Worm (Caenorhabditis elegans) whole organism, L4 larva: Measurements from ENCODE around the gene nhr-46.

Experiments used
- F49E8.2 ChIP-seq: sonication (generic microtip); optimal IDR thresholded peaks from 2 replicates; lab custom pipeline; 2016; ENCODE audit warnings: missing compliant biosample characterization, mild to moderate bottlenecking, missing genetic modification characterization, borderline replicate concordance
- T20F7.1 ChIP-seq: fragments of 200-800 bp; sonication (Bioruptor generic); optimal IDR thresholded peaks from 2 replicates; lab custom pipeline; 2018; ENCODE audit warnings: mild to moderate bottlenecking, missing genetic modification characterization, missing compliant biosample characterization
- Y48G9A.11 ChIP-seq: fragments of 200-800 bp; sonication (Bioruptor generic); IDR thresholded peaks from 2 replicates; pipeline ENCODE4 v1.3.6; 2022; ENCODE audit warnings: missing genetic modification reagents, missing genetic modification characterization, missing compliant biosample characterization
- aha-1 ChIP-seq: fragments of 150-350 bp; peaks from one replicate; lab custom pipeline; 2014; ENCODE audit warnings: missing biosample characterization, missing genetic modification characterization
- ceh-20 ChIP-seq: fragments of 200-800 bp; sonication (Bioruptor generic); IDR thresholded peaks from 2 replicates; pipeline ENCODE4 v1.3.6; 2022; ENCODE audit warnings: missing genetic modification reagents, missing genetic modification characterization, missing compliant biosample characterization
- ceh-44 ChIP-seq: fragments of 200-800 bp; sonication (Bioruptor generic); IDR thresholded peaks from 2 replicates; pipeline ENCODE4 v1.3.6; 2022; ENCODE audit warnings: missing genetic modification reagents, missing genetic modification characterization, missing compliant biosample characterization
- daf-16 ChIP-seq, 3 experiments: sonication (generic microtip); optimal IDR thresholded peaks; 2 replicates each; lab custom pipeline; 2016 to 2017; ENCODE audit warnings: missing genetic modification characterization in 3 of 3, missing genetic modification reagents in 3 of 3, mild to moderate bottlenecking in 2 of 3, missing compliant biosample characterization in 2 of 3, missing biosample characterization in 1 of 3, moderate library complexity in 1 of 3
- dmd-6 ChIP-seq: fragments of 200-800 bp; sonication (Bioruptor generic); IDR thresholded peaks from 2 replicates; pipeline ENCODE4 v1.3.6; 2022; ENCODE audit warnings: missing genetic modification reagents, missing genetic modification characterization, missing compliant biosample characterization
- dmd-9 ChIP-seq: fragments of 200-800 bp; sonication (Bioruptor generic); IDR thresholded peaks from 2 replicates; pipeline ENCODE4 v1.3.6; 2022; ENCODE audit warnings: missing genetic modification reagents, missing genetic modification characterization, missing compliant biosample characterization
- dpl-1 ChIP-seq: fragments of 150-350 bp; optimal IDR thresholded peaks from 2 replicates; lab custom pipeline; 2014; ENCODE audit warnings: missing biosample characterization, missing genetic modification reagents, missing genetic modification characterization
- dve-1 ChIP-seq: sonication (generic microtip); optimal IDR thresholded peaks from 2 replicates; lab custom pipeline; 2017; ENCODE audit warnings: antibody characterized with exemption, mild to moderate bottlenecking, missing genetic modification characterization, missing compliant biosample characterization; ENCODE audit not compliant: insufficient read depth
- egl-27 ChIP-seq: sonication (generic microtip); optimal IDR thresholded peaks from 3 replicates; lab custom pipeline; 2017; ENCODE audit warnings: missing biosample characterization, missing genetic modification reagents, missing genetic modification characterization
- fkh-10 ChIP-seq: fragments of 150-350 bp; optimal IDR thresholded peaks from 2 replicates; lab custom pipeline; 2014; ENCODE audit warnings: missing biosample characterization, missing genetic modification reagents, missing genetic modification characterization
- hif-1 ChIP-seq, 2 experiments: sonication (generic microtip); optimal IDR thresholded peaks; 2 replicates each; lab custom pipeline; 2016 to 2017; ENCODE audit warnings: missing compliant biosample characterization in 2 of 2, missing genetic modification characterization in 2 of 2, missing genetic modification reagents in 2 of 2, missing genotype in 2 of 2, mild to moderate bottlenecking in 1 of 2
- hlh-11 ChIP-seq: fragments of 200-800 bp; sonication (Bioruptor generic); optimal IDR thresholded peaks from 2 replicates; lab custom pipeline; 2018; ENCODE audit warnings: mild to moderate bottlenecking, missing genetic modification characterization, missing compliant biosample characterization
- hlh-30 ChIP-seq: sonication (generic microtip); optimal IDR thresholded peaks from 2 replicates; lab custom pipeline; 2017; ENCODE audit warnings: antibody characterized with exemption, mild to moderate bottlenecking, missing genetic modification characterization, missing compliant biosample characterization; ENCODE audit not compliant: insufficient read depth
- hmg-1.1 ChIP-seq: fragments of 200-800 bp; sonication (Bioruptor generic); IDR thresholded peaks from 2 replicates; pipeline ENCODE4 v1.3.6; 2022; ENCODE audit warnings: missing genetic modification reagents, missing genetic modification characterization, missing compliant biosample characterization
- lin-1 ChIP-seq: fragments of 200-800 bp; sonication (Bioruptor generic); IDR thresholded peaks from 2 replicates; pipeline ENCODE4 v1.3.6; 2022; ENCODE audit warnings: missing genetic modification reagents, missing genetic modification characterization, missing compliant biosample characterization
- lin-39 ChIP-seq: fragments of 150-350 bp; optimal IDR thresholded peaks from 2 replicates; lab custom pipeline; 2014; ENCODE audit warnings: missing biosample characterization, missing genetic modification reagents, missing genetic modification characterization
- mdl-1 ChIP-seq, 2 experiments: fragments of 150-350 bp in 1 of 2; sonication (generic microtip) in 1 of 2; optimal IDR thresholded peaks; 2 replicates each; lab custom pipeline; 2014 to 2017; ENCODE audit warnings: missing biosample characterization in 2 of 2, missing genetic modification characterization in 2 of 2
- mdt-29 ChIP-seq: fragments of 200-800 bp; sonication (Bioruptor generic); IDR thresholded peaks from 2 replicates; pipeline ENCODE4 v1.3.6; 2022; ENCODE audit warnings: missing genetic modification reagents, missing genetic modification characterization, missing compliant biosample characterization
- mxl-2 ChIP-seq: fragments of 200-800 bp; sonication (Bioruptor generic); conservative IDR thresholded peaks from 2 replicates; pipeline ENCODE4 v1.3.6; 2022; ENCODE audit warnings: missing genetic modification reagents, missing genetic modification characterization, missing compliant biosample characterization
- nhr-102 ChIP-seq: sonication (generic microtip); optimal IDR thresholded peaks from 2 replicates; lab custom pipeline; 2016; ENCODE audit warnings: mild to moderate bottlenecking, missing genetic modification characterization, moderate library complexity, missing compliant biosample characterization
- nhr-25 ChIP-seq: sonication (generic microtip); optimal IDR thresholded peaks from 2 replicates; lab custom pipeline; 2017; ENCODE audit warnings: missing genetic modification characterization, mild to moderate bottlenecking, missing compliant biosample characterization, antibody characterized with exemption, moderate library complexity, borderline replicate concordance; ENCODE audit not compliant: insufficient read depth
- nhr-28 ChIP-seq: fragments of 150-350 bp; optimal IDR thresholded peaks from 2 replicates; lab custom pipeline; 2014; ENCODE audit warnings: missing biosample characterization, missing genetic modification characterization
- nhr-48 ChIP-seq: sonication (generic microtip); optimal IDR thresholded peaks from 2 replicates; lab custom pipeline; 2016; ENCODE audit warnings: mild to moderate bottlenecking, missing genetic modification characterization, missing compliant biosample characterization
- nhr-6 ChIP-seq: fragments of 150-350 bp; optimal IDR thresholded peaks from 2 replicates; lab custom pipeline; 2014; ENCODE audit warnings: missing biosample characterization, missing genetic modification characterization
- nhr-77 ChIP-seq: fragments of 150-350 bp; optimal IDR thresholded peaks from 2 replicates; lab custom pipeline; 2014; ENCODE audit warnings: missing biosample characterization, missing genetic modification characterization
- pha-4 ChIP-seq, 2 experiments: fragments of 150-350 bp in 1 of 2; fragments of 200-800 bp in 1 of 2; sonication (Bioruptor generic) in 1 of 2; IDR thresholded peaks in 1 of 2; optimal IDR thresholded peaks in 1 of 2; 2 replicates each; pipeline versions ENCODE4 v1.3.6 to Lab custom; 2014 to 2022; ENCODE audit warnings: missing genetic modification characterization in 2 of 2, missing genetic modification reagents in 2 of 2, missing biosample characterization in 1 of 2, missing compliant biosample characterization in 1 of 2
- php-3 ChIP-seq: fragments of 200-800 bp; sonication (Bioruptor generic); IDR thresholded peaks from 2 replicates; pipeline ENCODE4 v1.3.6; 2022; ENCODE audit warnings: missing genetic modification reagents, missing genetic modification characterization, missing compliant biosample characterization
- pqm-1 ChIP-seq: sonication (generic microtip); optimal IDR thresholded peaks from 2 replicates; lab custom pipeline; 2017; ENCODE audit warnings: missing biosample characterization, missing genetic modification characterization
- rbr-2 ChIP-seq: sonication (generic microtip); optimal IDR thresholded peaks from 2 replicates; lab custom pipeline; 2016; ENCODE audit warnings: missing genotype, missing genetic modification characterization, missing compliant biosample characterization
- saeg-2 ChIP-seq: fragments of 200-800 bp; sonication (Bioruptor generic); IDR thresholded peaks from 2 replicates; pipeline ENCODE4 v1.3.6; 2022; ENCODE audit warnings: missing genetic modification reagents, missing genetic modification characterization, missing compliant biosample characterization
- sdz-12 ChIP-seq: fragments of 200-800 bp; sonication (Bioruptor generic); optimal IDR thresholded peaks from 2 replicates; lab custom pipeline; 2018; ENCODE audit warnings: mild to moderate bottlenecking, missing genetic modification characterization, missing compliant biosample characterization
- skn-1 ChIP-seq: fragments of 150-350 bp; optimal IDR thresholded peaks from 2 replicates; lab custom pipeline; 2014; ENCODE audit warnings: missing biosample characterization, missing genetic modification characterization
- snpc-4 ChIP-seq: fragments of 150-350 bp; optimal IDR thresholded peaks from 2 replicates; lab custom pipeline; 2014; ENCODE audit warnings: missing biosample characterization, missing genetic modification characterization
- spr-3 ChIP-seq: fragments of 200-800 bp; sonication (Bioruptor generic); optimal IDR thresholded peaks from 2 replicates; lab custom pipeline; 2018; ENCODE audit warnings: mild to moderate bottlenecking, missing genetic modification characterization, missing compliant biosample characterization
- tra-1 ChIP-seq: fragments of 200-800 bp; sonication (Bioruptor generic); IDR thresholded peaks from 2 replicates; pipeline ENCODE4 v1.3.6; 2022; ENCODE audit warnings: missing genetic modification reagents, missing genetic modification characterization, missing compliant biosample characterization
- unc-62 ChIP-seq, 3 experiments: fragments of 150-350 bp in 1 of 3; sonication (generic microtip); optimal IDR thresholded peaks in 2 of 3; peaks in 1 of 3; 1 replicate in 1 of 3; 2 replicates in 2 of 3; lab custom pipeline; 2014 to 2017; ENCODE audit warnings: missing biosample characterization in 3 of 3, missing genetic modification characterization in 3 of 3, missing genetic modification reagents in 3 of 3, missing genotype in 1 of 3
- vab-7 ChIP-seq: fragments of 200-800 bp; sonication (Bioruptor generic); IDR thresholded peaks from 2 replicates; pipeline ENCODE4 v1.3.6; 2022; ENCODE audit warnings: missing genetic modification reagents, missing genetic modification characterization, missing compliant biosample characterization
- zip-11 ChIP-seq: fragments of 200-800 bp; sonication (Bioruptor generic); IDR thresholded peaks from 2 replicates; pipeline ENCODE4 v1.3.6; 2022; ENCODE audit warnings: missing genetic modification characterization, missing compliant biosample characterization

Gene nhr-46

ce11 chrIV:5761211-5761907, 3.7 kb upstream of the nhr-46 start:
- TF ChIP-seq sdz-12 (GFP tag; lab: Kevin White, UChicago) = no peak
- TF ChIP-seq unc-62 (GFP tag; optimal IDR thresholded peaks at IDR 0.05 in 1 of 2; lab: Kevin White, UChicago) = peak in 1 of 2 experiments; percentile 90
- TF ChIP-seq unc-62 (tag; optimal IDR thresholded peaks at IDR 0.05; lab: Kevin White, UChicago) = no peak
- TF ChIP-seq aha-1 = peak; percentile 98

ce11 chrIV:5760656-5761055, 3.0 kb upstream of the nhr-46 start:
- TF ChIP-seq nhr-6 (no peak), ceh-44 (GFP tag; lab: Robert Waterston, UW) (no peak), aha-1 (peak; percentile 92), spr-3 (GFP tag; lab: Kevin White, UChicago) (no peak), hlh-30 (no peak)

ce11 chrIV:5758695-5759094, 1.0 kb upstream of the nhr-46 start:
- TF ChIP-seq hmg-1.1 (GFP tag; lab: Robert Waterston, UW) (no peak), lin-39 (tag; lab: Kevin White, UChicago) (no peak), pha-4 (GFP tag; IDR thresholded peaks at IDR 0.05; lab: Robert Waterston, UW) (no peak), pha-4 (tag; optimal IDR thresholded peaks at IDR 0.05; lab: Kevin White, UChicago) (no peak), skn-1 (no peak), rbr-2 (tag; lab: Kevin White, UChicago) (no peak), hif-1 (tag; optimal IDR thresholded peaks at IDR 0.05; lab: Kevin White, UChicago) (no peak)
- TF ChIP-seq, all 104 proteins: peak for 0

- TF ChIP-seq mdt-29 (GFP tag; lab: Robert Waterston, UW) (peak; percentile 23; the same call in 1 of the 2 replicates), dmd-6 (GFP tag; lab: Robert Waterston, UW) (peak; percentile 97), nhr-102 (peak; percentile 47), lin-39 (tag; lab: Kevin White, UChicago) (no peak), tra-1 (GFP tag; lab: Robert Waterston, UW) (peak; percentile 57; the same call in 1 of the 2 replicates), nhr-25 (tag; lab: Kevin White, UChicago) (no peak), nhr-28 (tag; lab: Kevin White, UChicago) (peak; percentile 56), vab-7 (GFP tag; lab: Robert Waterston, UW) (0 out of 2 replicates have a peak, but pooled peaks have one; percentile 14), pqm-1 (tag; lab: Kevin White, UChicago) (peak; percentile 49), lin-1 (GFP tag; lab: Robert Waterston, UW) (peak; percentile 88), mdl-1 (tag; optimal IDR thresholded peaks at IDR 0.05; lab: Kevin White, UChicago) (peak; percentile 8 to 55), hlh-11 (tag; lab: Kevin White, UChicago) (peak; percentile 80), unc-62 (GFP tag; optimal IDR thresholded peaks at IDR 0.05 in 1 of 2; lab: Kevin White, UChicago) (peak; percentile 54 to 70), unc-62 (tag; optimal IDR thresholded peaks at IDR 0.05; lab: Kevin White, UChicago) (no peak), php-3 (GFP tag; lab: Robert Waterston, UW) (peak; percentile 93), dpl-1 (GFP tag; lab: Kevin White, UChicago) (peak; percentile 1), daf-16 (GFP tag; optimal IDR thresholded peaks at IDR 0.05; lab: Kevin White, UChicago) (peak in 1 of 2 experiments; percentile 35), daf-16 (tag; optimal IDR thresholded peaks at IDR 0.05; lab: Kevin White, UChicago) (peak; percentile 86), saeg-2 (GFP tag; lab: Robert Waterston, UW) (no peak), ceh-20 (GFP tag; lab: Robert Waterston, UW) (no peak), nhr-48 (peak; percentile 82), snpc-4 (no peak), egl-27 (tag; lab: Kevin White, UChicago) (no peak), dmd-9 (GFP tag; lab: Robert Waterston, UW) (no peak), Y48G9A.11 (no peak), T20F7.1 (no peak), mxl-2 (GFP tag; lab: Robert Waterston, UW) (peak; percentile 94), dve-1 (peak; percentile 87), fkh-10 (no peak), pha-4 (GFP tag; IDR thresholded peaks at IDR 0.05; lab: Robert Waterston, UW) (0 out of 2 replicates have a peak, but pooled peaks have one; percentile 18), pha-4 (tag; optimal IDR thresholded peaks at IDR 0.05; lab: Kevin White, UChicago) (no peak), zip-11 (GFP tag; lab: Robert Waterston, UW) (no peak), F49E8.2 (no peak), nhr-77 (tag; lab: Kevin White, UChicago) (peak; percentile 26)
Observed at ce11 chrIV:5755922-5756321, 1.7 kb downstream of the nhr-46 start.
